Fruit fly (Drosophila melanogaster) whole organism, embryonic: Measurements from ENCODE around the gene Ids.
A peak's percentile ranks its signal among the peaks of the same experiment; 100 is the strongest.

ENCODE experiments used
- Awh ChIP-seq: fragments of 200-800 bp; sonication (Bioruptor generic); IDR thresholded peaks from 2 replicates; pipeline ENCODE4, ENCODE4 v1.3.6; 2022; ENCODE audit warnings: missing biosample characterization, missing genetic modification characterization
- CG10209 ChIP-seq: fragments of 200-800 bp; sonication (Bioruptor generic); optimal IDR thresholded peaks from 3 replicates; lab custom pipeline; 2017; ENCODE audit warnings: missing biosample characterization, mild to moderate bottlenecking, missing genetic modification characterization, missing genetic modification reagents
- CG10274 ChIP-seq: fragments of 200-800 bp; sonication (Bioruptor generic); optimal IDR thresholded peaks from 3 replicates; lab custom pipeline; 2017; ENCODE audit warnings: missing biosample characterization, mild to moderate bottlenecking, missing genetic modification characterization
- CG10543 ChIP-seq: fragments of 200-800 bp; sonication (Bioruptor generic); optimal IDR thresholded peaks from 3 replicates; lab custom pipeline; 2017; ENCODE audit warnings: missing biosample characterization, mild to moderate bottlenecking, missing genetic modification characterization, moderate library complexity
- CG11696 ChIP-seq: fragments of 200-800 bp; sonication (Bioruptor generic); IDR thresholded peaks from 2 replicates; pipeline ENCODE4 v1.3.6; 2022; ENCODE audit warnings: missing biosample characterization, missing genetic modification characterization
- CG12391 ChIP-seq: fragments of 200-800 bp; sonication (Bioruptor generic); optimal IDR thresholded peaks from 3 replicates; lab custom pipeline; 2018; ENCODE audit warnings: missing biosample characterization, mild to moderate bottlenecking, missing genetic modification characterization, moderate library complexity
- CG13894 ChIP-seq: fragments of 200-800 bp; sonication (Bioruptor generic); optimal IDR thresholded peaks from 3 replicates; lab custom pipeline; 2018; ENCODE audit warnings: missing biosample characterization, mild to moderate bottlenecking, missing genetic modification characterization, moderate library complexity
- CG14441 ChIP-seq: fragments of 200-800 bp; sonication (Bioruptor generic); IDR thresholded peaks from 2 replicates; pipeline ENCODE4 v1.3.6; 2022; ENCODE audit warnings: missing biosample characterization, missing genetic modification characterization
- CG15479 ChIP-seq: fragments of 200-800 bp; sonication (Bioruptor generic); optimal IDR thresholded peaks from 3 replicates; lab custom pipeline; 2019; ENCODE audit warnings: missing biosample characterization, mild to moderate bottlenecking, missing genetic modification characterization, moderate library complexity
- CG1647 ChIP-seq: fragments of 200-800 bp; sonication (Bioruptor generic); optimal IDR thresholded peaks from 3 replicates; lab custom pipeline; 2016; ENCODE audit warnings: missing biosample characterization, missing genetic modification characterization
- CG2120 ChIP-seq: fragments of 200-800 bp; sonication (Bioruptor generic); optimal IDR thresholded peaks from 3 replicates; lab custom pipeline; 2016; ENCODE audit warnings: missing biosample characterization, missing genetic modification characterization
- CG2202 ChIP-seq: fragments of 200-800 bp; sonication (Bioruptor generic); optimal IDR thresholded peaks from 2 replicates; lab custom pipeline; 2018; ENCODE audit warnings: missing biosample characterization, mild to moderate bottlenecking, missing genetic modification characterization
- CG2678 ChIP-seq: fragments of 200-800 bp; sonication (Bioruptor generic); optimal IDR thresholded peaks from 3 replicates; lab custom pipeline; 2019; ENCODE audit warnings: missing biosample characterization, mild to moderate bottlenecking, missing genetic modification characterization, moderate library complexity
- CG2875 ChIP-seq: fragments of 200-800 bp; sonication (Bioruptor generic); optimal IDR thresholded peaks from 2 replicates; lab custom pipeline; 2017; ENCODE audit warnings: missing biosample characterization, mild to moderate bottlenecking, missing genetic modification characterization, missing genetic modification reagents
- CG4404 ChIP-seq: fragments of 200-800 bp; sonication (Bioruptor generic); IDR thresholded peaks from 2 replicates; pipeline ENCODE4 v1.3.6; 2022; ENCODE audit warnings: missing biosample characterization, missing genetic modification characterization
- CG8944 ChIP-seq: fragments of 200-800 bp; sonication (Bioruptor generic); optimal IDR thresholded peaks from 3 replicates; lab custom pipeline; 2016; ENCODE audit warnings: missing biosample characterization, missing genetic modification characterization
- CG9437 ChIP-seq: fragments of 200-800 bp; sonication (Bioruptor generic); optimal IDR thresholded peaks from 2 replicates; lab custom pipeline; 2018; ENCODE audit warnings: missing biosample characterization, mild to moderate bottlenecking, missing genetic modification characterization
- Dad ChIP-seq: fragments of 200-800 bp; sonication (Bioruptor generic); optimal IDR thresholded peaks from 3 replicates; lab custom pipeline; 2016; ENCODE audit warnings: missing biosample characterization, missing genetic modification characterization
- Med ChIP-seq: fragments of 200-800 bp; sonication (Bioruptor generic); peaks from one replicate; lab custom pipeline; 2016; ENCODE audit warnings: missing biosample characterization, missing genetic modification characterization, mild to moderate bottlenecking, inconsistent platforms, moderate library complexity
- NFAT ChIP-seq: fragments of 200-800 bp; sonication (Bioruptor generic); IDR thresholded peaks from 2 replicates; pipeline ENCODE4 v1.3.6; 2022; ENCODE audit warnings: missing biosample characterization, missing genetic modification characterization
- Opbp ChIP-seq: fragments of 200-800 bp; sonication (Bioruptor generic); IDR thresholded peaks from 3 replicates; pipeline ENCODE4 v1.3.6; 2022; ENCODE audit warnings: missing biosample characterization, missing genetic modification characterization; ENCODE audit not compliant: partially characterized antibody
- Sry-β ChIP-seq: fragments of 200-800 bp; sonication (Bioruptor generic); optimal IDR thresholded peaks from 2 replicates; lab custom pipeline; 2018; ENCODE audit warnings: missing biosample characterization, mild to moderate bottlenecking, missing genetic modification characterization, moderate library complexity
- caup ChIP-seq: fragments of 200-800 bp; sonication (Bioruptor generic); optimal IDR thresholded peaks from 3 replicates; lab custom pipeline; 2017; ENCODE audit warnings: missing biosample characterization, mild to moderate bottlenecking, missing genetic modification characterization, moderate library complexity; ENCODE audit not compliant: severe bottlenecking
- cg ChIP-seq: fragments of 200-800 bp; sonication (Bioruptor generic); optimal IDR thresholded peaks from 3 replicates; lab custom pipeline; 2019; ENCODE audit warnings: missing biosample characterization, mild to moderate bottlenecking, missing genetic modification characterization, moderate library complexity
- chinmo ChIP-seq: fragments of 200-800 bp; sonication (Bioruptor generic); IDR thresholded peaks from 4 replicates; pipeline ENCODE4 v1.3.6; 2022; ENCODE audit warnings: missing biosample characterization, missing genetic modification characterization; ENCODE audit not compliant: partially characterized antibody
- chm ChIP-seq: fragments of 200-800 bp; sonication (Bioruptor generic); IDR thresholded peaks from 2 replicates; pipeline ENCODE4 v1.3.6; 2022; ENCODE audit warnings: missing biosample characterization, missing genetic modification characterization
- chn ChIP-seq: fragments of 200-800 bp; sonication (Bioruptor generic); optimal IDR thresholded peaks from 2 replicates; lab custom pipeline; 2016; ENCODE audit warnings: missing biosample characterization, missing genetic modification characterization
- da ChIP-seq: fragments of 200-800 bp; sonication (Bioruptor generic); optimal IDR thresholded peaks from 2 replicates; lab custom pipeline; 2016; ENCODE audit warnings: missing biosample characterization, missing genetic modification characterization
- disco-r ChIP-seq: fragments of 200-800 bp; sonication (Bioruptor generic); optimal IDR thresholded peaks from 2 replicates; lab custom pipeline; 2016; ENCODE audit warnings: missing biosample characterization, missing genetic modification characterization
- ems ChIP-seq: fragments of 200-800 bp; sonication (Bioruptor generic); optimal IDR thresholded peaks from 3 replicates; lab custom pipeline; 2016; ENCODE audit warnings: missing biosample characterization, missing genetic modification characterization
- exex ChIP-seq: fragments of 200-800 bp; sonication (Bioruptor generic); optimal IDR thresholded peaks from 4 replicates; lab custom pipeline; 2018; ENCODE audit warnings: missing biosample characterization, mild to moderate bottlenecking, missing genetic modification characterization, moderate library complexity
- fru ChIP-seq: fragments of >200 bp; optimal IDR thresholded peaks from 2 replicates; lab custom pipeline; 2017
- gsb-n ChIP-seq: fragments of 200-800 bp; sonication (Bioruptor generic); optimal IDR thresholded peaks from 3 replicates; lab custom pipeline; 2018; ENCODE audit warnings: missing biosample characterization, mild to moderate bottlenecking, missing genetic modification characterization
- h ChIP-seq: fragments of >200 bp; optimal IDR thresholded peaks from 2 replicates; lab custom pipeline; 2017
- hth ChIP-seq: fragments of >200 bp; optimal IDR thresholded peaks from 2 replicates; lab custom pipeline; 2017; ENCODE audit warnings: inconsistent platforms
- kay ChIP-seq: fragments of 200-800 bp; sonication (Bioruptor generic); optimal IDR thresholded peaks from 2 replicates; lab custom pipeline; 2016; ENCODE audit warnings: missing biosample characterization, missing genetic modification characterization
- kni ChIP-seq: fragments of 200-800 bp; sonication (Bioruptor generic); optimal IDR thresholded peaks from 3 replicates; lab custom pipeline; 2017; ENCODE audit warnings: mild to moderate bottlenecking, missing biosample characterization, missing genetic modification reagents, missing genetic modification characterization
- knrl ChIP-seq: fragments of 200-800 bp; sonication (Bioruptor generic); IDR thresholded peaks from 3 replicates; pipeline ENCODE4 v1.3.6; 2022; ENCODE audit warnings: missing biosample characterization, missing genetic modification characterization; ENCODE audit not compliant: partially characterized antibody
- lab ChIP-seq: fragments of 200-800 bp; sonication (Bioruptor generic); optimal IDR thresholded peaks from 3 replicates; lab custom pipeline; 2017; ENCODE audit warnings: missing biosample characterization, missing genetic modification characterization, mild to moderate bottlenecking, moderate library complexity, missing genetic modification reagents
- maf-S ChIP-seq: fragments of 200-800 bp; sonication (Bioruptor generic); optimal IDR thresholded peaks from 2 replicates; lab custom pipeline; 2016; ENCODE audit warnings: missing biosample characterization, missing genetic modification characterization
- odd ChIP-seq: fragments of 200-800 bp; sonication (Bioruptor generic); optimal IDR thresholded peaks from 2 replicates; lab custom pipeline; 2017; ENCODE audit warnings: missing biosample characterization, mild to moderate bottlenecking, missing genetic modification characterization
- phol ChIP-seq: fragments of 200-800 bp; sonication (Bioruptor generic); optimal IDR thresholded peaks from 3 replicates; lab custom pipeline; 2018; ENCODE audit warnings: missing biosample characterization, mild to moderate bottlenecking, missing genetic modification characterization, moderate library complexity
- sens ChIP-seq: fragments of 200-800 bp; sonication (Bioruptor generic); peaks from one replicate; lab custom pipeline; 2016; ENCODE audit warnings: missing biosample characterization, missing genetic modification characterization
- sim ChIP-seq: fragments of 200-800 bp; sonication (Bioruptor generic); IDR thresholded peaks from 2 replicates; pipeline ENCODE4 v1.3.6; 2022; ENCODE audit warnings: missing biosample characterization, missing genetic modification characterization
- sr ChIP-seq: fragments of 200-800 bp; sonication (Bioruptor generic); IDR thresholded peaks from 3 replicates; pipeline ENCODE4 v1.3.6; 2022; ENCODE audit warnings: missing biosample characterization, missing genetic modification characterization
- sug ChIP-seq: fragments of 200-800 bp; optimal IDR thresholded peaks from 2 replicates; lab custom pipeline; 2019; ENCODE audit warnings: missing biosample characterization, mild to moderate bottlenecking, missing genetic modification characterization, moderate library complexity
- tap ChIP-seq: fragments of 200-800 bp; optimal IDR thresholded peaks from 3 replicates; lab custom pipeline; 2019; ENCODE audit warnings: missing biosample characterization, mild to moderate bottlenecking, missing genetic modification characterization, moderate library complexity
- tup ChIP-seq: fragments of 200-800 bp; sonication (Bioruptor generic); optimal IDR thresholded peaks from 2 replicates; lab custom pipeline; 2016; ENCODE audit warnings: missing biosample characterization, mild to moderate bottlenecking, missing genetic modification characterization, moderate library complexity
- twi ChIP-seq: fragments of 200-800 bp; optimal IDR thresholded peaks from 2 replicates; lab custom pipeline; 2019; ENCODE audit warnings: missing biosample characterization, mild to moderate bottlenecking, missing genetic modification characterization, moderate library complexity
- vvl ChIP-seq: fragments of 200-800 bp; sonication (Bioruptor generic); IDR thresholded peaks from 2 replicates; pipeline ENCODE4 v1.3.6; 2022; ENCODE audit warnings: missing biosample characterization, missing genetic modification characterization
- wek ChIP-seq: fragments of 200-800 bp; sonication (Bioruptor generic); optimal IDR thresholded peaks from 3 replicates; lab custom pipeline; 2018; ENCODE audit warnings: missing biosample characterization, mild to moderate bottlenecking, missing genetic modification characterization, moderate library complexity

Gene Ids

DNA sequence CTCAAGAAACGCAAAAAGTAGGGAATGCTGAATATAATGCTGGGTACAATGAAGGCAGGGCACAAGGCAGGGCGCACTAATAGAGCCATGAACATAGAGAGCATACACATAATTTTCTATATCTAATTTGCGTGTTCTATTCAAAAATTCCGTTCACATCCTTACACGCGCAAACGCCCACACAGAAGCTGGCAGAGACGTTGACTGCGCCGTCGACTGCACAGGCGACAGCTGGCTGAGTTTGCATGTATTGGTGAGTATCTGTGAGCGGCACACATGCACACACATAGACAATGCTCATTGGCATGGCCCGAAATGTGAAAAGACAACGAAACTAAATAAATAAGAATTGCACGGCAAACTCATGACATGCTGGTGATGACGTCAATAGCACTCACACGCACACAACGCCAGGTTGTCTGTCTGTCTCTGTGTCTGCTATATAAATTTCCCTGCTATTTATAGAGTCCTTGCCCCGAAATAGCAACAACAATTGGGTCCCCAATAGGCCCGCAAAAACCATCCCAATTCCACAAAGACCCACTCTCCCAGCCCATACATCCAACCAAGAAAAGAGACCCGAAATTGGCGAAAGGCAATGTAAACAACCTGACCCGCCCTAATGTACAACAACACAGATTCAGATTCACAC is 33.0 kb downstream of the Ids start:
- TF ChIP-seq twi (peak; percentile 60), chinmo (GFP tag; lab: Robert Waterston, UW) (0 out of 4 replicates have a peak, but pooled peaks have one; percentile 33), Dad (GFP tag; lab: Kevin White, UChicago) (no peak), kni (GFP tag; lab: Kevin White, UChicago) (no peak), CG10274 (GFP tag; lab: Kevin White, UChicago) (no peak), sr (GFP tag; lab: Robert Waterston, UW) (peak; percentile 70), exex (tag; lab: Kevin White, UChicago) (no peak), Med (GFP tag; lab: Kevin White, UChicago) (peak; percentile 75), knrl (GFP tag; lab: Robert Waterston, UW) (no peak), chm (GFP tag; lab: Robert Waterston, UW) (no peak), vvl (GFP tag; lab: Robert Waterston, UW) (0 out of 2 replicates have a peak, but pooled peaks have one; percentile 9), gsb-n (tag; lab: Kevin White, UChicago) (no peak), CG13894 (tag; lab: Kevin White, UChicago) (peak; percentile 73), da (GFP tag; lab: Kevin White, UChicago) (no peak), NFAT (GFP tag; lab: Robert Waterston, UW) (0 out of 2 replicates have a peak, but pooled peaks have one; percentile 15), fru (lab: Kevin White, UChicago) (no peak), CG2875 (GFP tag; lab: Kevin White, UChicago) (no peak), CG4404 (GFP tag; lab: Robert Waterston, UW) (no peak), CG2678 (tag; lab: Kevin White, UChicago) (no peak), CG8944 (GFP tag; lab: Kevin White, UChicago) (no peak), CG1647 (GFP tag; lab: Kevin White, UChicago) (no peak), tup (GFP tag; lab: Kevin White, UChicago) (no peak), caup (GFP tag; lab: Kevin White, UChicago) (no peak), sug (no peak), disco-r (GFP tag; lab: Kevin White, UChicago) (no peak), CG10209 (GFP tag; lab: Kevin White, UChicago) (no peak), kay (GFP tag; lab: Kevin White, UChicago) (no peak), lab (GFP tag; lab: Kevin White, UChicago) (no peak), h (no peak), ems (no peak), Awh (GFP tag; lab: Robert Waterston, UW) (no peak), CG9437 (GFP tag; lab: Kevin White, UChicago) (no peak), tap (no peak), sim (no peak), odd (GFP tag; lab: Kevin White, UChicago) (no peak), CG2120 (no peak), hth (lab: Kevin White, UChicago) (no peak), chn (GFP tag; lab: Kevin White, UChicago) (no peak), CG14441 (no peak), CG10543 (no peak), CG2202 (tag; lab: Kevin White, UChicago) (no peak), CG12391 (no peak), Opbp (GFP tag; lab: Robert Waterston, UW) (no peak), maf-S (GFP tag; lab: Kevin White, UChicago) (no peak), CG15479 (peak; percentile 28), sens (peak; percentile 52), CG11696 (GFP tag; lab: Robert Waterston, UW) (no peak), Sry-β (GFP tag; lab: Kevin White, UChicago) (no peak), cg (GFP tag; lab: Kevin White, UChicago) (peak; percentile 68), phol (tag; lab: Kevin White, UChicago) (no peak), wek (GFP tag; lab: Kevin White, UChicago) (no peak)
